Worm (Caenorhabditis elegans): ENCODE measurements around the gene BE0003N10.6.

ce11 chrIII:1054096-1054495 is 5.8 kb downstream of the BE0003N10.6 start:
- no peak for TF ChIP-seq M03D4.4 (tag; optimal IDR thresholded peaks at IDR 0.05)
- TF ChIP-seq elt-1 (tag; optimal IDR thresholded peaks at IDR 0.05; ENCODE audit: borderline replicate concordance, insufficient read depth): no peak

Data from whole organism, mixed stage, embryonic.